Worm (Caenorhabditis elegans): ENCODE data around the gene npr-8.

The npr-8 gene

DNA sequence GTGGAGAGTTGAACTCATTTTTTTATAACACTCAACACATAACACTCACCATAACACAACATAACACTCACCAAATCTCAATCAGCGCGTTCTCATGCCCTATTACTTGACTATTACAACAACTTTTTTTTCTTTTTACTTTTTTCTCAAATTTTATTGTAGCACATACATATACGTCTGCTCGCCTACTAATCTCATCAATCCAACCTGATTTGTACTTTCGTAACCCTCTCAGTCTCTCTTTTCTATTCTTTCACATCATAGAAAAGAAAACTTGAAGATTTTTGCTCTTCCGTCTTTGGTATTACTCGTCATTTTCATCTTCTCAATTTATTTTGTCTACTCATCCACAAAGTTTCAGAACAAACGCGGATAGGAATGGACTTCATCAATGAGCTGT is at the start of gene npr-8:
Gene npr-8, plus strand, starts transcription at position 362 of the 400 bp plus-strand sequence.
- no peak for TF ChIP-seq ZK546.5 (tag; optimal IDR thresholded peaks at IDR 0.05)
- no peak for TF ChIP-seq crh-2 (tag; optimal IDR thresholded peaks at IDR 0.05)
- TF ChIP-seq nhr-129 (tag; optimal IDR thresholded peaks at IDR 0.05), result no peak
- no peak for TF ChIP-seq sma-9 (GFP tag; optimal IDR thresholded peaks at IDR 0.05)
- TF ChIP-seq sma-9 (tag; optimal IDR thresholded peaks at IDR 0.05), result no peak
- TF ChIP-seq dmd-4 (tag; optimal IDR thresholded peaks at IDR 0.05), result no peak
- no peak for TF ChIP-seq nhr-237 (tag; optimal IDR thresholded peaks at IDR 0.05)
- no peak for TF ChIP-seq nhr-21 (tag; optimal IDR thresholded peaks at IDR 0.05)
- no peak for TF ChIP-seq blmp-1 (tag; optimal IDR thresholded peaks at IDR 0.05; ENCODE audit: insufficient read depth)
- no peak for TF ChIP-seq fos-1 (tag; optimal IDR thresholded peaks at IDR 0.05)

DNA sequence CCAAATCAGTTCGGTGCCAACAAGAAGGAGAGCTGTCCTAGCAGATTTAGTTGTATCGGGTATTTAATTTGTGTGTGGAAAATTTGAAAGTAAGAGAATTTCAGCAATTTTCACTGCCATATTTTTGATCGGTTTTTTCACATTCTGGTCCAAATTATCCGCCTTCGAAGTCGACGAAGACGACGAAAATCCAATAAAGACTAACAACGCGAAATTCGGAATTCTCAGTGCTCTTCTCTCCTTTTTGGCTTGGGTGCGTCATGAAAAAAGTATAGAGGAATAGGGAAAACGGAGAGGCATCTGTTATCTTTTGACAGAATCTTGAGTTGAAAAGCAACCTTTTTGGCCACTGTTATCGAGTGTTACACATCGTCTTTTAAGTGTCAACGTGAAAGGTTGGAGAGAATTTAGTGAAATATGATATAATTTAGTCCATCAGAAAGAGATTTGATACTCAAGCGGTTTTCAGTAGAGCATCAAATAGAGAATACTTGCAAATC is 49.0 kb upstream of the npr-8 start:
- TF ChIP-seq nhr-129 (tag; optimal IDR thresholded peaks at IDR 0.05) (no peak), C34F6.9 (tag; optimal IDR thresholded peaks at IDR 0.05) (no peak), unc-55 (GFP tag; optimal IDR thresholded peaks at IDR 0.05) (peak; percentile 20)

DNA sequence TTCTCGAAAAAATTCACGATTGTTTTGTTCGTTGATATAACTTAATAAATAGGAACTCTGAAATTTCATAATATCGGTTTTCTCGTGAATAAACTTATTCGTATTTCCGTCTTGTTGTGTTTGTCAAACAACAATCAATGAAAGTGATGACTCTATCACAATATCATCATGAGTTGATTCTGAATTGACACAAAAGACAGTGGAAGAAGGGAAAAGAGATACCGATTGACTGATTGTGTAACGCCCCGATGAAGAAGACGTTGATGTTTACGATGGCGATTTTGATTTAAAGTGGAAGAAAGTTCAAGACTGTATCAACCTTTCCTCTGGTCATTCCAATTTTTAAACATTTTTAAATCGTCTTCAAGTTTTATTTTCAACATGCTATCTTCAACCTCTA is 47.5 kb upstream of the npr-8 start, which contains the start of gene ttr-59:
Gene ttr-59, plus strand, starts transcription at position 218 of the 400 bp plus-strand sequence.
- TF ChIP-seq sma-3 (GFP tag; optimal IDR thresholded peaks at IDR 0.05) (peak; percentile 65), R02D3.7 (tag; optimal IDR thresholded peaks at IDR 0.05) (no peak), blmp-1 (tag; optimal IDR thresholded peaks at IDR 0.05; ENCODE audit: insufficient read depth) (peak; percentile 69), nhr-25 (tag; optimal IDR thresholded peaks at IDR 0.05) (peak; percentile 51), nhr-21 (tag; optimal IDR thresholded peaks at IDR 0.05) (peak; percentile 25), ztf-11 (tag; optimal IDR thresholded peaks at IDR 0.05) (no peak)

DNA sequence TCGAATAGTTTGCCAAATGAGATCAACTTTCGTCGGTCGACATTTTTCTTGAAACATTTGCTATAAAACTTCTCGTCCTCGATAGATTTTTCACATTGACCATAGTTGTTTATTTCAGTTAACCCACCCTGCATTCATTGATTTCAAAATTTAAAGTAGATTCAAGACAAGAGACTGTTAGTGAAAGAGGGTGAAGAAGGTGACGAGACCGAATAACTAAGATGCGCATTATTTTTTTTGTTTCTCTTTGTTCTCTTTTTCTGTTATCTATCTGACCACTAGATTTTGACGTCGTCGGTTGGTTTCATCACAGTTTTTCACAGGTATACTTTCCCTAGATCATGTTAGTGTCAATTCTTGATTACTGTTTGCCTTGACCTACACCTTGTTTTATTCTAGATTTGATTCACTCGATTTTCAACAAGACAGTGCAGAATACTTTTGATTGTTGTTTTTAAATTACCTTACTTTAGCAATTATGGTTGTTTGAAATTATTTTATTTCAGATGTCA is 46.4 kb upstream of the npr-8 start, which contains the start of gene ttr-30:
Gene ttr-30, plus strand, starts transcription at position 265 of the 512 bp plus-strand sequence.
- TF ChIP-seq nhr-25 (tag; optimal IDR thresholded peaks at IDR 0.05) (peak; percentile 67), alr-1 (tag; optimal IDR thresholded peaks at IDR 0.05) (no peak), sma-9 (GFP tag; optimal IDR thresholded peaks at IDR 0.05) (no peak), sma-9 (tag; optimal IDR thresholded peaks at IDR 0.05) (no peak), sma-3 (GFP tag; optimal IDR thresholded peaks at IDR 0.05) (peak; percentile 64), blmp-1 (tag; optimal IDR thresholded peaks at IDR 0.05; ENCODE audit: insufficient read depth) (peak; percentile 80)

DNA sequence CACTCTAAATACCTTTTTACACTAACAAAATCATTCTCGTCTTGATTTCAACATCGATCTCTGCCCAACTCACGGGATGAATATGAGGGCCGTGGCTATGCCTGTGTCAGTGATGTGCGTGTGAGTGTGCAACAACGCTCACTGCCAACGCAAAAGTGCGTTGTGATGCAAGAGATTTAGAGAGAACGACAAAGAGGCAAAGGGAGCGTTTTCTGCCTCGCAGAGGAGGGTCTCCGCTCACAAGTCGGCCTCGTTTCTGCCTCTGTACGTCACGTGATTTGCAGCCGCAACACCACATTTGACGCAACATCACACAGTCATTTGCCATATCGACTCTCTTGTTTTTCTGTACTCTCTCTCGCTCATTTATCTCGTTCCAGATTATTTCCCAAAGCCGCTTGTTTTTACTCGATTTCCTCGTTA is 42.8 kb upstream of the npr-8 start, which contains the start of gene epg-7:
Gene epg-7, plus strand, starts transcription at position 413 of the 423 bp plus-strand sequence.
- no peak for TF ChIP-seq R02D3.7 (tag; optimal IDR thresholded peaks at IDR 0.05)
- peak; percentile 96 for TF ChIP-seq nhr-25 (tag; optimal IDR thresholded peaks at IDR 0.05)
- TF ChIP-seq unc-62 (GFP tag; optimal IDR thresholded peaks at IDR 0.05), result peak; percentile 70
- peak; percentile 83 for TF ChIP-seq gmeb-1 (tag; optimal IDR thresholded peaks at IDR 0.05)
- no peak for TF ChIP-seq alr-1 (tag; optimal IDR thresholded peaks at IDR 0.05)
- peak; percentile 94 for TF ChIP-seq sem-4 (tag; optimal IDR thresholded peaks at IDR 0.05)
- peak; percentile 77 for TF ChIP-seq skn-1 (tag; optimal IDR thresholded peaks at IDR 0.05)
- TF ChIP-seq ceh-16 (tag; optimal IDR thresholded peaks at IDR 0.05), result peak; percentile 76
- peak; percentile 77 for TF ChIP-seq ama-1 (optimal IDR thresholded peaks at IDR 0.05)
- peak; percentile 99 for TF ChIP-seq C34F6.9 (tag; optimal IDR thresholded peaks at IDR 0.05)
- TF ChIP-seq sma-9 (GFP tag; optimal IDR thresholded peaks at IDR 0.05), result peak; percentile 96
- no peak for TF ChIP-seq sma-9 (tag; optimal IDR thresholded peaks at IDR 0.05)
- TF ChIP-seq crh-2 (tag; optimal IDR thresholded peaks at IDR 0.05), result peak; percentile 97
- peak; percentile 93 for TF ChIP-seq lin-13 (GFP tag; optimal IDR thresholded peaks at IDR 0.05)
- peak; percentile 43 for TF ChIP-seq dmd-4 (tag; optimal IDR thresholded peaks at IDR 0.05)
- TF ChIP-seq mdl-1 (tag; optimal IDR thresholded peaks at IDR 0.05), result peak; percentile 74 to 95
- TF ChIP-seq nhr-129 (tag; optimal IDR thresholded peaks at IDR 0.05), result peak; percentile 98
- TF ChIP-seq ztf-4 (tag; optimal IDR thresholded peaks at IDR 0.05), result peak; percentile 88
- TF ChIP-seq fos-1 (tag; optimal IDR thresholded peaks at IDR 0.05), result peak; percentile 96
- no peak for TF ChIP-seq nhr-237 (tag; optimal IDR thresholded peaks at IDR 0.05)
- TF ChIP-seq egl-27 (tag; optimal IDR thresholded peaks at IDR 0.05), result peak; percentile 93
- peak; percentile 58 for TF ChIP-seq blmp-1 (tag; optimal IDR thresholded peaks at IDR 0.05; ENCODE audit: insufficient read depth)
- no peak for TF ChIP-seq ZK546.5 (tag; optimal IDR thresholded peaks at IDR 0.05)
- peak; percentile 97 for TF ChIP-seq unc-55 (GFP tag; optimal IDR thresholded peaks at IDR 0.05)
- TF ChIP-seq snpc-4 (tag; optimal IDR thresholded peaks at IDR 0.05), result peak; percentile 79
- TF ChIP-seq nhr-23 (tag; optimal IDR thresholded peaks at IDR 0.05), result no peak
- no peak for TF ChIP-seq nhr-12 (tag; optimal IDR thresholded peaks at IDR 0.05)
- peak; percentile 96 for TF ChIP-seq lin-11 (tag; optimal IDR thresholded peaks at IDR 0.05)
- peak; percentile 71 for TF ChIP-seq nhr-10 (tag; optimal IDR thresholded peaks at IDR 0.05)
- no peak for TF ChIP-seq elt-1 (tag; optimal IDR thresholded peaks at IDR 0.05)
- no peak for TF ChIP-seq nhr-11 (tag; optimal IDR thresholded peaks at IDR 0.05)
- no peak for TF ChIP-seq ztf-1 (GFP tag; conservative IDR thresholded peaks at IDR 0.05)
- peak; percentile 93 for TF ChIP-seq mab-5 (tag; optimal IDR thresholded peaks at IDR 0.05)
- no peak for TF ChIP-seq unc-39 (tag; optimal IDR thresholded peaks at IDR 0.05)
- peak; percentile 79 to 93 for TF ChIP-seq lsy-2 (tag; optimal IDR thresholded peaks at IDR 0.05)
- peak; percentile 48 for TF ChIP-seq lin-39 (tag; optimal IDR thresholded peaks at IDR 0.05)
- TF ChIP-seq Y55F3AM.14 (GFP tag; optimal IDR thresholded peaks at IDR 0.05), result peak; percentile 84
- peak; percentile 92 for TF ChIP-seq nhr-21 (tag; optimal IDR thresholded peaks at IDR 0.05)
- TF ChIP-seq elt-3 (tag; optimal IDR thresholded peaks at IDR 0.05), result no peak

Measured in whole organism, L2 larva.